Fruit fly (Drosophila melanogaster) whole organism, embryonic: Measurements from ENCODE around the gene Jhbp13.
A peak's percentile ranks its signal among the peaks of the same experiment; 100 is the strongest.

Experiments used
- ATbp ChIP-seq: fragments of 200-800 bp; sonication (Bioruptor generic); optimal IDR thresholded peaks from 2 replicates; lab custom pipeline; 2017; ENCODE audit warnings: missing biosample characterization, mild to moderate bottlenecking, missing genetic modification characterization, missing genetic modification reagents
- C15 ChIP-seq: fragments of 200-800 bp; sonication (Bioruptor generic); IDR thresholded peaks from 3 replicates; pipeline ENCODE4 v1.3.6; 2022; ENCODE audit warnings: missing biosample characterization, missing genetic modification characterization
- CG10274 ChIP-seq: fragments of 200-800 bp; sonication (Bioruptor generic); optimal IDR thresholded peaks from 3 replicates; lab custom pipeline; 2017; ENCODE audit warnings: missing biosample characterization, mild to moderate bottlenecking, missing genetic modification characterization
- CG11456 ChIP-seq: fragments of 200-800 bp; sonication (Bioruptor generic); IDR thresholded peaks from 3 replicates; pipeline ENCODE4 v1.3.6; 2022; ENCODE audit warnings: missing biosample characterization, missing genetic modification characterization
- CG11695 ChIP-seq: fragments of 200-800 bp; sonication (Bioruptor generic); IDR thresholded peaks from 3 replicates; pipeline ENCODE4 v1.3.6; 2022; ENCODE audit warnings: missing biosample characterization, missing genetic modification characterization
- CG12659 ChIP-seq: fragments of 200-800 bp; sonication (Bioruptor generic); optimal IDR thresholded peaks from 3 replicates; lab custom pipeline; 2017; ENCODE audit warnings: mild to moderate bottlenecking, missing biosample characterization, missing genetic modification reagents, missing genetic modification characterization
- CG13424 ChIP-seq: fragments of 200-800 bp; sonication (Bioruptor generic); optimal IDR thresholded peaks from 2 replicates; lab custom pipeline; 2019; ENCODE audit warnings: missing biosample characterization, mild to moderate bottlenecking, missing genetic modification characterization, moderate library complexity
- CG13775 ChIP-seq: fragments of 200-800 bp; sonication (Bioruptor generic); optimal IDR thresholded peaks from 3 replicates; lab custom pipeline; 2017; ENCODE audit warnings: missing biosample characterization, mild to moderate bottlenecking, missing genetic modification characterization
- CG14050 ChIP-seq: fragments of 200-800 bp; sonication (Bioruptor generic); IDR thresholded peaks from 3 replicates; pipeline ENCODE4 v1.3.6; 2022; ENCODE audit warnings: missing biosample characterization, missing genetic modification characterization
- CG17612 ChIP-seq: fragments of 200-800 bp; sonication (Bioruptor generic); IDR thresholded peaks from 2 replicates; pipeline ENCODE4 v1.3.6; 2022; ENCODE audit warnings: missing biosample characterization, missing genetic modification characterization
- CG17912 ChIP-seq: fragments of 200-800 bp; sonication (Bioruptor generic); optimal IDR thresholded peaks from 2 replicates; lab custom pipeline; 2018; ENCODE audit warnings: missing biosample characterization, mild to moderate bottlenecking, missing genetic modification characterization
- CG18619 ChIP-seq: fragments of 200-800 bp; sonication (Bioruptor generic); optimal IDR thresholded peaks from 3 replicates; lab custom pipeline; 2017; ENCODE audit warnings: missing biosample characterization, mild to moderate bottlenecking, missing genetic modification characterization
- CG2889 ChIP-seq: fragments of 200-800 bp; sonication (Bioruptor generic); IDR thresholded peaks from 3 replicates; pipeline ENCODE4 v1.3.6; 2022; ENCODE audit warnings: missing biosample characterization, missing genetic modification characterization
- CG34422 ChIP-seq: fragments of 200-800 bp; sonication (Bioruptor generic); IDR thresholded peaks from 3 replicates; pipeline ENCODE4 v1.3.6; 2022; ENCODE audit warnings: missing biosample characterization, missing genetic modification characterization
- CG3995 ChIP-seq: fragments of 200-800 bp; sonication (Bioruptor generic); optimal IDR thresholded peaks from 3 replicates; lab custom pipeline; 2016; ENCODE audit warnings: missing biosample characterization, missing genetic modification characterization
- CG6765 ChIP-seq: fragments of 200-800 bp; sonication (Bioruptor generic); optimal IDR thresholded peaks from 3 replicates; lab custom pipeline; 2017; ENCODE audit warnings: missing biosample characterization, mild to moderate bottlenecking, missing genetic modification characterization
- CG7556 ChIP-seq: fragments of 200-800 bp; sonication (Bioruptor generic); optimal IDR thresholded peaks from 2 replicates; lab custom pipeline; 2017; ENCODE audit warnings: missing biosample characterization, mild to moderate bottlenecking, missing genetic modification characterization
- CG7839 ChIP-seq: fragments of 200-800 bp; sonication (Bioruptor generic); optimal IDR thresholded peaks from 3 replicates; lab custom pipeline; 2018; ENCODE audit warnings: missing biosample characterization, mild to moderate bottlenecking, missing genetic modification characterization, moderate library complexity
- CG9876 ChIP-seq: fragments of 200-800 bp; sonication (Bioruptor generic); optimal IDR thresholded peaks from 2 replicates; lab custom pipeline; 2016; ENCODE audit warnings: missing biosample characterization, missing genetic modification characterization
- D ChIP-seq, 2 experiments: fragments of 200-800 bp in 1 of 2; fragments of >200 bp in 1 of 2; sonication (Bioruptor generic) in 1 of 2; optimal IDR thresholded peaks; 2 replicates in 1 of 2; 3 replicates in 1 of 2; lab custom pipeline; 2017; ENCODE audit warnings: mild to moderate bottlenecking in 1 of 2, missing biosample characterization in 1 of 2, missing genetic modification characterization in 1 of 2, missing genetic modification reagents in 1 of 2
- Deaf1 ChIP-seq: fragments of 200-800 bp; optimal IDR thresholded peaks from 3 replicates; lab custom pipeline; 2019; ENCODE audit warnings: missing biosample characterization, mild to moderate bottlenecking, missing genetic modification characterization, moderate library complexity
- Dfd ChIP-seq, 2 experiments: fragments of >200 bp; optimal IDR thresholded peaks; 2 replicates each; lab custom pipeline; 2017; ENCODE audit warnings: missing biosample characterization in 2 of 2, missing genetic modification characterization in 2 of 2
- Elba2 ChIP-seq: fragments of 200-800 bp; sonication (Bioruptor generic); optimal IDR thresholded peaks from 3 replicates; lab custom pipeline; 2016; ENCODE audit warnings: missing biosample characterization, missing genetic modification characterization
- HLH54F ChIP-seq: fragments of 200-800 bp; sonication (Bioruptor generic); optimal IDR thresholded peaks from 3 replicates; lab custom pipeline; 2016; ENCODE audit warnings: missing biosample characterization, missing genetic modification characterization
- Hr78 ChIP-seq, 2 experiments: fragments of 200-800 bp in 1 of 2; fragments of >200 bp in 1 of 2; sonication (Bioruptor generic) in 1 of 2; optimal IDR thresholded peaks; 2 replicates each; lab custom pipeline; 2017 to 2019; ENCODE audit warnings: missing biosample characterization in 2 of 2, missing genetic modification characterization in 2 of 2, mild to moderate bottlenecking in 1 of 2, moderate library complexity in 1 of 2
- NC2β ChIP-seq: fragments of 200-800 bp; sonication (Bioruptor generic); optimal IDR thresholded peaks from 2 replicates; lab custom pipeline; 2016; ENCODE audit warnings: missing biosample characterization, missing genetic modification characterization
- NFAT ChIP-seq: fragments of 200-800 bp; sonication (Bioruptor generic); IDR thresholded peaks from 2 replicates; pipeline ENCODE4 v1.3.6; 2022; ENCODE audit warnings: missing biosample characterization, missing genetic modification characterization
- Sox102F ChIP-seq: fragments of 200-800 bp; sonication (Bioruptor generic); optimal IDR thresholded peaks from 2 replicates; lab custom pipeline; 2018; ENCODE audit warnings: missing biosample characterization, mild to moderate bottlenecking, missing genetic modification characterization, moderate library complexity
- Stat92E ChIP-seq, 3 experiments: fragments of >200 bp in 2 of 3; fragments of 200-800 bp in 1 of 3; sonication (Bioruptor generic) in 1 of 3; optimal IDR thresholded peaks; 2 replicates each; lab custom pipeline; 2017 to 2019; ENCODE audit warnings: missing biosample characterization in 3 of 3, missing genetic modification characterization in 3 of 3, mild to moderate bottlenecking in 1 of 3, moderate library complexity in 1 of 3
- ase ChIP-seq: fragments of 200-800 bp; sonication (Bioruptor generic); IDR thresholded peaks from 3 replicates; pipeline ENCODE4 v1.3.6; 2022; ENCODE audit warnings: missing biosample characterization, missing genetic modification characterization
- ato ChIP-seq: fragments of 200-800 bp; sonication (Bioruptor generic); IDR thresholded peaks from 2 replicates; pipeline ENCODE4 v1.3.6; 2022; ENCODE audit warnings: missing biosample characterization, missing genetic modification characterization; ENCODE audit not compliant: partially characterized antibody
- bsh ChIP-seq, 2 experiments: fragments of 200-800 bp; sonication (Bioruptor generic); optimal IDR thresholded peaks; 2 replicates each; lab custom pipeline; 2017 to 2018; ENCODE audit warnings: mild to moderate bottlenecking in 2 of 2, missing biosample characterization in 2 of 2, missing genetic modification characterization in 2 of 2, moderate library complexity in 1 of 2
- chn ChIP-seq: fragments of 200-800 bp; sonication (Bioruptor generic); optimal IDR thresholded peaks from 2 replicates; lab custom pipeline; 2016; ENCODE audit warnings: missing biosample characterization, missing genetic modification characterization
- ci ChIP-seq: fragments of 200-800 bp; sonication (Bioruptor generic); IDR thresholded peaks from 3 replicates; pipeline ENCODE4 v1.3.6; 2022; ENCODE audit warnings: missing biosample characterization, missing genetic modification characterization
- corto ChIP-seq: fragments of 200-800 bp; sonication (Bioruptor generic); optimal IDR thresholded peaks from 2 replicates; lab custom pipeline; 2016; ENCODE audit warnings: missing biosample characterization, mild to moderate bottlenecking, missing genetic modification characterization, moderate library complexity
- danr ChIP-seq: fragments of 200-800 bp; sonication (Bioruptor generic); IDR thresholded peaks from 2 replicates; pipeline ENCODE4 v1.3.6; 2022; ENCODE audit warnings: missing biosample characterization, missing genetic modification characterization
- dimm ChIP-seq: fragments of 200-800 bp; sonication (Bioruptor generic); IDR thresholded peaks from 2 replicates; pipeline ENCODE4 v1.3.6; 2022; ENCODE audit warnings: missing biosample characterization, missing genetic modification characterization
- fd102C ChIP-seq: fragments of 200-800 bp; sonication (Bioruptor generic); optimal IDR thresholded peaks from 2 replicates; lab custom pipeline; 2018; ENCODE audit warnings: missing biosample characterization, mild to moderate bottlenecking, missing genetic modification characterization, moderate library complexity
- fd96Cb ChIP-seq: fragments of 200-800 bp; sonication (Bioruptor generic); optimal IDR thresholded peaks from 2 replicates; lab custom pipeline; 2018; ENCODE audit warnings: missing biosample characterization, mild to moderate bottlenecking, missing genetic modification characterization, moderate library complexity
- gro ChIP-seq: fragments of 200-800 bp; sonication (Bioruptor generic); optimal IDR thresholded peaks from 2 replicates; lab custom pipeline; 2016; ENCODE audit warnings: missing biosample characterization, missing genetic modification characterization
- lola ChIP-seq, 3 experiments: fragments of >200 bp in 2 of 3; fragments of 200-800 bp in 1 of 3; sonication (Bioruptor generic) in 1 of 3; optimal IDR thresholded peaks; 2 replicates each; lab custom pipeline; 2017 to 2019; ENCODE audit warnings: missing biosample characterization in 3 of 3, missing genetic modification characterization in 3 of 3, mild to moderate bottlenecking in 1 of 3, moderate library complexity in 1 of 3
- nau ChIP-seq: fragments of 200-800 bp; sonication (Bioruptor generic); optimal IDR thresholded peaks from 3 replicates; lab custom pipeline; 2017; ENCODE audit warnings: missing biosample characterization, mild to moderate bottlenecking, missing genetic modification characterization, missing genetic modification reagents
- nmo ChIP-seq: fragments of 200-800 bp; sonication (Bioruptor generic); optimal IDR thresholded peaks from 2 replicates; lab custom pipeline; 2018; ENCODE audit warnings: missing biosample characterization, mild to moderate bottlenecking, missing genetic modification characterization, moderate library complexity
- sc ChIP-seq, 3 experiments: fragments of >200 bp in 2 of 3; fragments of 200-800 bp in 1 of 3; sonication (Bioruptor generic) in 1 of 3; optimal IDR thresholded peaks; 2 replicates in 2 of 3; 3 replicates in 1 of 3; lab custom pipeline; 2017; ENCODE audit warnings: mild to moderate bottlenecking in 1 of 3, missing biosample characterization in 1 of 3, missing genetic modification characterization in 1 of 3, missing genetic modification reagents in 1 of 3
- sd ChIP-seq: fragments of 200-800 bp; sonication (Bioruptor generic); optimal IDR thresholded peaks from 3 replicates; lab custom pipeline; 2018; ENCODE audit warnings: missing biosample characterization, mild to moderate bottlenecking, missing genetic modification characterization, moderate library complexity
- sna ChIP-seq: fragments of 200-800 bp; sonication (Bioruptor generic); IDR thresholded peaks from 2 replicates; pipeline ENCODE4 v1.3.6; 2022; ENCODE audit warnings: missing biosample characterization, missing genetic modification characterization; ENCODE audit not compliant: partially characterized antibody
- twi ChIP-seq: fragments of 200-800 bp; optimal IDR thresholded peaks from 2 replicates; lab custom pipeline; 2019; ENCODE audit warnings: missing biosample characterization, mild to moderate bottlenecking, missing genetic modification characterization, moderate library complexity
- vvl ChIP-seq: fragments of 200-800 bp; sonication (Bioruptor generic); IDR thresholded peaks from 2 replicates; pipeline ENCODE4 v1.3.6; 2022; ENCODE audit warnings: missing biosample characterization, missing genetic modification characterization
- wor ChIP-seq: fragments of 200-800 bp; sonication (Bioruptor generic); IDR thresholded peaks from 2 replicates; pipeline ENCODE4 v1.3.6; 2022; ENCODE audit warnings: missing biosample characterization, missing genetic modification characterization

Jhbp13 gene

dm6 chr2L:13205256-13205655, 34.5 kb upstream of the Jhbp13 start (continued):
- TF ChIP-seq Hr78 (GFP tag; optimal IDR thresholded peaks at IDR 0.05; lab: Kevin White, UChicago), result peak in 1 of 2 experiments; percentile 17
- TF ChIP-seq corto (GFP tag; lab: Kevin White, UChicago), result no peak
- no peak for TF ChIP-seq CG10274 (GFP tag; lab: Kevin White, UChicago)
- no peak for TF ChIP-seq sna (GFP tag; lab: Robert Waterston, UW)
- peak; percentile 80; the same call in 1 of the 3 replicates for TF ChIP-seq ci (GFP tag; lab: Robert Waterston, UW)
- no peak for TF ChIP-seq nmo (GFP tag; lab: Kevin White, UChicago)
- no peak for TF ChIP-seq wor
- TF ChIP-seq CG3995 (GFP tag; lab: Kevin White, UChicago), result no peak
- TF ChIP-seq HLH54F (GFP tag; lab: Kevin White, UChicago), result no peak
- TF ChIP-seq lola (GFP tag; optimal IDR thresholded peaks at IDR 0.05; lab: Kevin White, UChicago), result no peak
- TF ChIP-seq fd96Cb (tag; lab: Kevin White, UChicago), result no peak
- TF ChIP-seq fd102C (GFP tag; lab: Kevin White, UChicago), result no peak
- no peak for TF ChIP-seq chn (GFP tag; lab: Kevin White, UChicago)
- no peak for TF ChIP-seq gro (GFP tag; lab: Kevin White, UChicago)
- TF ChIP-seq NC2β (GFP tag; lab: Kevin White, UChicago), result no peak
- peak; percentile 70; the same call in 1 of the 3 replicates for TF ChIP-seq CG34422
- TF ChIP-seq CG7556 (GFP tag; lab: Kevin White, UChicago), result no peak
- TF ChIP-seq CG9876 (GFP tag; lab: Kevin White, UChicago), result peak; percentile 62
- TF ChIP-seq sd (tag; lab: Kevin White, UChicago), result peak; percentile 84
- TF ChIP-seq vvl (GFP tag; lab: Robert Waterston, UW), result peak; percentile 60; the same call in 1 of the 2 replicates
- TF ChIP-seq CG11695 (GFP tag; lab: Robert Waterston, UW), result no peak
- TF ChIP-seq CG18619, result peak; percentile 29
- TF ChIP-seq ATbp (GFP tag; lab: Kevin White, UChicago), result no peak
- TF ChIP-seq CG13424, result peak; percentile 29
- TF ChIP-seq bsh (GFP tag; optimal IDR thresholded peaks at IDR 0.05; lab: Kevin White, UChicago), result peak in 1 of 2 experiments; percentile 18
- peak; percentile 14 for TF ChIP-seq Sox102F (GFP tag; lab: Kevin White, UChicago)
- TF ChIP-seq Stat92E (GFP tag; optimal IDR thresholded peaks at IDR 0.05; lab: Kevin White, UChicago), result no peak
- TF ChIP-seq twi, result peak; percentile 46
- TF ChIP-seq CG12659 (GFP tag; lab: Kevin White, UChicago), result peak; percentile 21
- no peak for TF ChIP-seq CG17612 (GFP tag; lab: Robert Waterston, UW)
- TF ChIP-seq ase (GFP tag; lab: Robert Waterston, UW), result no peak
- TF ChIP-seq CG14050, result no peak
- peak; percentile 41 for TF ChIP-seq CG17912 (GFP tag; lab: Kevin White, UChicago)
- no peak for TF ChIP-seq C15 (GFP tag; lab: Robert Waterston, UW)
- TF ChIP-seq Elba2 (GFP tag; lab: Kevin White, UChicago), result no peak
- no peak for TF ChIP-seq ato (GFP tag; lab: Robert Waterston, UW)
- no peak for TF ChIP-seq CG11456 (GFP tag; lab: Robert Waterston, UW)
- TF ChIP-seq CG6765 (GFP tag; lab: Kevin White, UChicago), result no peak
- no peak for TF ChIP-seq CG7839 (tag; lab: Kevin White, UChicago)
- TF ChIP-seq CG13775 (GFP tag; lab: Kevin White, UChicago), result peak; percentile 31
- TF ChIP-seq danr (GFP tag; lab: Robert Waterston, UW), result no peak
- TF ChIP-seq CG2889 (GFP tag; lab: Robert Waterston, UW), result no peak
- peak; percentile 44 for TF ChIP-seq Deaf1 (tag; lab: Kevin White, UChicago)
- no peak for TF ChIP-seq Dfd (GFP tag; optimal IDR thresholded peaks at IDR 0.05; lab: Kevin White, UChicago)
- no peak for TF ChIP-seq dimm (GFP tag; lab: Robert Waterston, UW)
- TF ChIP-seq NFAT (GFP tag; lab: Robert Waterston, UW), result no peak
- no peak for TF ChIP-seq sc (optimal IDR thresholded peaks at IDR 0.05; lab: Kevin White, UChicago)
- TF ChIP-seq sc (GFP tag; optimal IDR thresholded peaks at IDR 0.05; lab: Kevin White, UChicago), result no peak
- no peak for TF ChIP-seq D (optimal IDR thresholded peaks at IDR 0.05; lab: Kevin White, UChicago)
- TF ChIP-seq D (GFP tag; optimal IDR thresholded peaks at IDR 0.05; lab: Kevin White, UChicago), result peak; percentile 37
- no peak for TF ChIP-seq nau (GFP tag; lab: Kevin White, UChicago)
